Worm (Caenorhabditis elegans): ENCODE results near the gene C01F1.5.

The C01F1.5 gene

DNA sequence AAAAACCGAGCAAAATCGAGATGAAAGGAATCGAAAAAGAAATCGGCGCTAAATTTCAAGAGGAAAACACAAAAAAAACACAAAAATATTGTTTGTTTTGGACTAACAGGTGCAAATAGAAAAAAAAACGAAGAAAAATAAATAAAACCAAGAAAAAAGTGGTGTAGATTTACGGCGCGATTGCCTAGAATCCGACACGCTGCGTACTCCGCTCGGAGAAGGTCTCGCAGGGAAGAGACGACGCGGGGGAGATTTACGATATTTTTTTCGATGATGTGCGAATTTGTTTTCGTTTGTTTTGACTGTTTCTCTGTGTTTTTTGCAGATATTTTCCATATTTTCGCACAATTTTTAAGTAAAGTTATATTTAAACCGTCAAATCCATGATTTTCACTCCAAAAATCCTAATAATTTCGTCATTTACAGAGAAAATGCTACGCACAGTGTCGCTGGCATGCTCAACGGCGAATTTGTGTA lies 17.6 kb upstream of the C01F1.5 start, which contains the start of gene sco-1 (continued):
- peak; percentile 89 for TF ChIP-seq lir-1 (GFP tag; conservative IDR thresholded peaks at IDR 0.05)
- TF ChIP-seq Y56A3A.18 (GFP tag; IDR thresholded peaks at IDR 0.05): 0 out of 2 replicates have a peak, but pooled peaks have one; percentile 79
- peak; percentile 56 for TF ChIP-seq gei-17 (GFP tag; optimal IDR thresholded peaks at IDR 0.05)
- peak; percentile 54 for TF ChIP-seq zim-3 (tag; optimal IDR thresholded peaks at IDR 0.05)
- peak; percentile 55 for TF ChIP-seq ccch-3 (GFP tag; optimal IDR thresholded peaks at IDR 0.05)
- peak; percentile 95 for TF ChIP-seq nfyb-1 (GFP tag; IDR thresholded peaks at IDR 0.05)
- no peak for TF ChIP-seq fkh-3 (tag; optimal IDR thresholded peaks at IDR 0.05)
- no peak for TF ChIP-seq ceh-40 (GFP tag; IDR thresholded peaks at IDR 0.05)
- TF ChIP-seq hmg-1.2 (GFP tag; IDR thresholded peaks at IDR 0.05): peak; percentile 68
- TF ChIP-seq mxl-1 (tag; optimal IDR thresholded peaks at IDR 0.05): no peak
- TF ChIP-seq B0261.1 (tag; optimal IDR thresholded peaks at IDR 0.05): peak; percentile 21
- TF ChIP-seq snpc-1.1 (tag; optimal IDR thresholded peaks at IDR 0.05; ENCODE audit: insufficient read depth): peak; percentile 22
- TF ChIP-seq lin-35 (GFP tag; optimal IDR thresholded peaks at IDR 0.05): peak; percentile 19 to 88 (median 28)
- peak; percentile 70 for TF ChIP-seq cebp-1 (GFP tag; IDR thresholded peaks at IDR 0.05)
- TF ChIP-seq cebp-1 (tag; optimal IDR thresholded peaks at IDR 0.05): peak; percentile 84
- peak; percentile 98 for TF ChIP-seq ceh-27 (GFP tag; optimal IDR thresholded peaks at IDR 0.05)
- TF ChIP-seq nhr-90 (tag; optimal IDR thresholded peaks at IDR 0.05): no peak
- TF ChIP-seq let-607 (tag; optimal IDR thresholded peaks at IDR 0.05): peak; percentile 53 to 62
- TF ChIP-seq ZK185.1 (tag; optimal IDR thresholded peaks at IDR 0.05; ENCODE audit: poor library complexity, severe bottlenecking): no peak
- no peak for TF ChIP-seq B0035.1 (tag; optimal IDR thresholded peaks at IDR 0.05)
- TF ChIP-seq lin-40 (tag; optimal IDR thresholded peaks at IDR 0.05): peak; percentile 93
- TF ChIP-seq rcor-1 (GFP tag; IDR thresholded peaks at IDR 0.05): peak; percentile 91
- peak; percentile 13 for TF ChIP-seq him-1 (tag; optimal IDR thresholded peaks at IDR 0.05)
- no peak for TF ChIP-seq nfya-2 (GFP tag; IDR thresholded peaks at IDR 0.05)
- TF ChIP-seq ztf-22 (GFP tag; optimal IDR thresholded peaks at IDR 0.05): no peak
- TF ChIP-seq tbp1 (GFP tag; optimal IDR thresholded peaks at IDR 0.05): peak; percentile 71
- peak; percentile 92 for TF ChIP-seq madf-6 (GFP tag; IDR thresholded peaks at IDR 0.05)
- 0 out of 2 replicates have a peak, but pooled peaks have one; percentile 30 for TF ChIP-seq lin-26 (GFP tag; IDR thresholded peaks at IDR 0.05)
- TF ChIP-seq ceh-58 (GFP tag; IDR thresholded peaks at IDR 0.05): no peak
- TF ChIP-seq ztf-3 (GFP tag; optimal IDR thresholded peaks at IDR 0.05): no peak
- peak; percentile 79 for TF ChIP-seq lsl-1 (GFP tag; optimal IDR thresholded peaks at IDR 0.05)
- no peak for TF ChIP-seq nhr-179 (tag; optimal IDR thresholded peaks at IDR 0.05)
- TF ChIP-seq F10E7.11 (tag; optimal IDR thresholded peaks at IDR 0.05): no peak
- TF ChIP-seq hlh-12 (tag; optimal IDR thresholded peaks at IDR 0.05): no peak
- TF ChIP-seq F52B5.7 (tag; optimal IDR thresholded peaks at IDR 0.05): no peak
- TF ChIP-seq F49E8.2 (tag; optimal IDR thresholded peaks at IDR 0.05; ENCODE audit: insufficient read depth): peak; percentile 1
- TF ChIP-seq tbx-9 (tag; optimal IDR thresholded peaks at IDR 0.05; ENCODE audit: borderline replicate concordance): no peak
- TF ChIP-seq madf-3 (GFP tag; IDR thresholded peaks at IDR 0.05): peak; percentile 90
- no peak for TF ChIP-seq attf-6 (GFP tag; IDR thresholded peaks at IDR 0.05)
- TF ChIP-seq xnd-1 (tag; optimal IDR thresholded peaks at IDR 0.05): peak; percentile 54
- TF ChIP-seq egl-18 (GFP tag; IDR thresholded peaks at IDR 0.05): 0 out of 2 replicates have a peak, but pooled peaks have one; percentile 29
- TF ChIP-seq mel-28 (tag; optimal IDR thresholded peaks at IDR 0.05; ENCODE audit: borderline replicate concordance): no peak
- peak; percentile 83 for TF ChIP-seq K12H6.12 (tag; optimal IDR thresholded peaks at IDR 0.05)
- TF ChIP-seq C17E4.6 (GFP tag; IDR thresholded peaks at IDR 0.05): 0 out of 2 replicates have a peak, but pooled peaks have one; percentile 58
- peak; percentile 87 for TF ChIP-seq D2030.7 (GFP tag; IDR thresholded peaks at IDR 0.05)
- TF ChIP-seq rec-8 (tag; optimal IDR thresholded peaks at IDR 0.05): peak in 1 of 2 experiments; percentile 61
- TF ChIP-seq dpl-1 (GFP tag; optimal IDR thresholded peaks at IDR 0.05): peak; percentile 64
